Worm (Caenorhabditis elegans): ENCODE data around the gene hal-3.

DNA sequence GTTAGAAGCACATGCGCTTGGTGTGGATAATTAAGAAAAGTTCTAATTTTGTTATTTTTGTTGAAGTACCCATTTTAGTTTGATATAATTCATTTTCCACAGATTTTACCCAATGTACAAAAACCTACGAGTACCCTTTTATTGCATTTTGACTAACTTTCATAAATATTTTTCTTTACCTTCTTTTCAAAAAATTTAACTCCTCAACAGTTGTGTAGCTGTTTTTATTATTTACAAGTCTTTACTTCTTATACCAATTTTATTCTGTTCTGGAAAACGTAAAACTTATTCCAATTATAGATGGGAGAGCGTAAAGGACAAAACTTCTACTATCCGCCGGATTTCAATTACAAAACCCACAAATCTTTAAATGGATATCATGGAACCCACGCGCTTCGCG lies 32.3 kb upstream of the hal-3 start, which contains the start of gene ZK1307.9:
- TF ChIP-seq tab-1 (GFP tag; IDR thresholded peaks at IDR 0.05) = no peak
- TF ChIP-seq flt-1 (GFP tag; IDR thresholded peaks at IDR 0.05) = no peak
- TF ChIP-seq cog-1 (tag; optimal IDR thresholded peaks at IDR 0.05) = no peak
- TF ChIP-seq ztf-29 (GFP tag; IDR thresholded peaks at IDR 0.05) = no peak
- no peak for TF ChIP-seq ref-1 (GFP tag; conservative IDR thresholded peaks at IDR 0.05)
- no peak for TF ChIP-seq ztf-23 (GFP tag; IDR thresholded peaks at IDR 0.05)
